Worm (Caenorhabditis elegans) whole organism, early embryonic: ENCODE data around the gene M60.4.

Experiments used
- B0310.2 ChIP-seq: sonication (generic microtip); optimal IDR thresholded peaks from 2 replicates; lab custom pipeline; 2016; ENCODE audit warnings: mild to moderate bottlenecking, missing genetic modification characterization, missing compliant biosample characterization
- F13C5.2 ChIP-seq: sonication (generic microtip); optimal IDR thresholded peaks from 2 replicates; lab custom pipeline; 2017; ENCODE audit warnings: mild to moderate bottlenecking, missing genetic modification characterization, inconsistent platforms, missing compliant biosample characterization
- aly-1 ChIP-seq: sonication (generic microtip); optimal IDR thresholded peaks from 2 replicates; lab custom pipeline; 2016; ENCODE audit warnings: missing genetic modification characterization, missing compliant biosample characterization
- ama-1 ChIP-seq: fragments of 150-350 bp; optimal IDR thresholded peaks from 2 replicates; lab custom pipeline; 2014
- ceh-13 ChIP-seq: fragments of 200-800 bp; sonication (Bioruptor generic); optimal IDR thresholded peaks from 2 replicates; lab custom pipeline; 2018; ENCODE audit warnings: mild to moderate bottlenecking, missing genetic modification characterization, missing compliant biosample characterization
- ceh-36 ChIP-seq: sonication (generic microtip); optimal IDR thresholded peaks from 2 replicates; lab custom pipeline; 2016; ENCODE audit warnings: missing genetic modification characterization, inconsistent platforms, missing compliant biosample characterization
- ets-7 ChIP-seq: sonication (generic microtip); optimal IDR thresholded peaks from 2 replicates; lab custom pipeline; 2016; ENCODE audit warnings: missing genotype, missing genetic modification characterization, missing compliant biosample characterization
- flt-1 ChIP-seq: fragments of 200-800 bp; sonication (Bioruptor generic); IDR thresholded peaks from 2 replicates; pipeline ENCODE4 v1.3.6; 2022; ENCODE audit warnings: missing genetic modification characterization, missing compliant biosample characterization
- hmbx-1 ChIP-seq: sonication (generic microtip); optimal IDR thresholded peaks from 2 replicates; lab custom pipeline; 2016; ENCODE audit warnings: mild to moderate bottlenecking, missing genetic modification characterization, missing compliant biosample characterization
- hmg-4 ChIP-seq: fragments of 200-800 bp; sonication (Bioruptor generic); optimal IDR thresholded peaks from 2 replicates; lab custom pipeline; 2018; ENCODE audit warnings: mild to moderate bottlenecking, missing genetic modification characterization, missing compliant biosample characterization
- hnd-1 ChIP-seq: sonication (generic microtip); optimal IDR thresholded peaks from 2 replicates; lab custom pipeline; 2016; ENCODE audit warnings: missing genetic modification characterization, missing compliant biosample characterization
- pes-1 ChIP-seq: fragments of 200-800 bp; sonication (Bioruptor generic); IDR thresholded peaks from 2 replicates; pipeline ENCODE4 v1.3.6; 2022; ENCODE audit warnings: missing genetic modification reagents, missing genetic modification characterization, missing compliant biosample characterization
- scrt-1 ChIP-seq: fragments of 200-800 bp; sonication (Bioruptor generic); IDR thresholded peaks from 2 replicates; pipeline ENCODE4 v1.3.6; 2022; ENCODE audit warnings: missing genetic modification characterization, missing compliant biosample characterization
- sea-1 ChIP-seq: fragments of 200-800 bp; sonication (Bioruptor generic); conservative IDR thresholded peaks from 2 replicates; pipeline ENCODE4 v1.3.6; 2022; ENCODE audit warnings: missing genetic modification characterization, missing compliant biosample characterization
- tbx-11 ChIP-seq: fragments of 200-800 bp; sonication (Bioruptor generic); IDR thresholded peaks from 2 replicates; pipeline ENCODE4 v1.3.6; 2022; ENCODE audit warnings: missing genetic modification characterization, missing compliant biosample characterization
- tbx-37 ChIP-seq: fragments of 200-800 bp; sonication (Bioruptor generic); conservative IDR thresholded peaks from 2 replicates; pipeline ENCODE4 v1.3.6; 2022; ENCODE audit warnings: missing genetic modification reagents, missing genetic modification characterization, missing compliant biosample characterization
- tra-4 ChIP-seq: sonication (generic microtip); optimal IDR thresholded peaks from 2 replicates; lab custom pipeline; 2017; ENCODE audit warnings: missing genetic modification characterization, missing compliant biosample characterization

M60.4 gene

ce11 chrX:8235994-8236393 is at the start of gene M60.4:
Gene M60.4, minus strand, starts transcription at chrX:8236314.
- TF ChIP-seq ceh-13 (GFP tag; lab: Kevin White, UChicago) (no peak), hmg-4 (GFP tag; lab: Kevin White, UChicago) (no peak), ceh-36 (tag; lab: Kevin White, UChicago) (no peak), sea-1 (no peak), tra-4 (no peak), flt-1 (GFP tag; lab: Robert Waterston, UW) (no peak), F13C5.2 (no peak), hnd-1 (tag; lab: Kevin White, UChicago) (no peak), pes-1 (no peak), ama-1 (lab: Kevin White, UChicago) (no peak), tbx-11 (GFP tag; lab: Robert Waterston, UW) (no peak)

- TF ChIP-seq B0310.2 (tag; lab: Kevin White, UChicago) (no peak), pes-1 (no peak), flt-1 (GFP tag; lab: Robert Waterston, UW) (no peak), hmg-4 (GFP tag; lab: Kevin White, UChicago) (no peak), tbx-11 (GFP tag; lab: Robert Waterston, UW) (no peak), tra-4 (no peak), aly-1 (tag; lab: Kevin White, UChicago) (no peak), sea-1 (no peak), tbx-37 (GFP tag; lab: Robert Waterston, UW) (no peak), ceh-13 (GFP tag; lab: Kevin White, UChicago) (no peak), ets-7 (tag; lab: Kevin White, UChicago) (no peak), scrt-1 (no peak), hmbx-1 (no peak), F13C5.2 (no peak), ama-1 (lab: Kevin White, UChicago) (no peak), ceh-36 (tag; lab: Kevin White, UChicago) (no peak)
Measured at ce11 chrX:8285169-8285796, 49.2 kb upstream of the M60.4 start, which contains the start of the genes fis-2 and F13B9.2. Gene fis-2, minus strand, starts transcription at chrX:8285219. Gene F13B9.2, plus strand, starts transcription at chrX:8285683.

- TF ChIP-seq B0310.2 (tag; lab: Kevin White, UChicago) (no peak), ceh-36 (tag; lab: Kevin White, UChicago) (no peak), scrt-1 (no peak), flt-1 (GFP tag; lab: Robert Waterston, UW) (no peak), aly-1 (tag; lab: Kevin White, UChicago) (no peak), tbx-11 (GFP tag; lab: Robert Waterston, UW) (no peak), hnd-1 (tag; lab: Kevin White, UChicago) (no peak), hmg-4 (GFP tag; lab: Kevin White, UChicago) (no peak), ets-7 (tag; lab: Kevin White, UChicago) (no peak), ceh-13 (GFP tag; lab: Kevin White, UChicago) (no peak), ama-1 (lab: Kevin White, UChicago) (no peak), sea-1 (no peak)
Measured at ce11 chrX:8284003-8284402, 47.9 kb upstream of the M60.4 start.

ce11 chrX:8276984-8277383 is 40.9 kb upstream of the M60.4 start:
- TF ChIP-seq pes-1 = no peak
- no peak for TF ChIP-seq hnd-1 (tag; lab: Kevin White, UChicago)
- no peak for TF ChIP-seq F13C5.2
- TF ChIP-seq scrt-1 = no peak
- TF ChIP-seq tbx-37 (GFP tag; lab: Robert Waterston, UW) = no peak
- TF ChIP-seq aly-1 (tag; lab: Kevin White, UChicago) = no peak
- no peak for TF ChIP-seq sea-1
- TF ChIP-seq hmbx-1 = no peak
- no peak for TF ChIP-seq tra-4

ce11 chrX:8276333-8276732 is 40.2 kb upstream of the M60.4 start:
- no peak for TF ChIP-seq tbx-37 (GFP tag; lab: Robert Waterston, UW)
- no peak for TF ChIP-seq tbx-11 (GFP tag; lab: Robert Waterston, UW)
- no peak for TF ChIP-seq sea-1
- TF ChIP-seq ceh-36 (tag; lab: Kevin White, UChicago) = no peak
- no peak for TF ChIP-seq ama-1 (lab: Kevin White, UChicago)
- TF ChIP-seq scrt-1 = no peak

- TF ChIP-seq F13C5.2 (no peak), tra-4 (no peak), tbx-11 (GFP tag; lab: Robert Waterston, UW) (no peak), flt-1 (GFP tag; lab: Robert Waterston, UW) (no peak), hnd-1 (tag; lab: Kevin White, UChicago) (no peak)
Measured at ce11 chrX:8274869-8275268, 38.8 kb upstream of the M60.4 start, which contains the start of gene ksr-1. Gene ksr-1, plus strand, starts transcription at chrX:8275169.

ce11 chrX:8273496-8273895 is 37.4 kb upstream of the M60.4 start:
- TF ChIP-seq B0310.2 (tag; lab: Kevin White, UChicago) (no peak), aly-1 (tag; lab: Kevin White, UChicago) (peak; percentile 5)

- TF ChIP-seq pes-1 (no peak), hnd-1 (tag; lab: Kevin White, UChicago) (no peak), B0310.2 (tag; lab: Kevin White, UChicago) (no peak), tbx-37 (GFP tag; lab: Robert Waterston, UW) (no peak), flt-1 (GFP tag; lab: Robert Waterston, UW) (no peak), tra-4 (no peak), ets-7 (tag; lab: Kevin White, UChicago) (no peak), aly-1 (tag; lab: Kevin White, UChicago) (no peak), scrt-1 (no peak), tbx-11 (GFP tag; lab: Robert Waterston, UW) (no peak), F13C5.2 (no peak), ceh-13 (GFP tag; lab: Kevin White, UChicago) (no peak), hmbx-1 (no peak), sea-1 (no peak), ama-1 (lab: Kevin White, UChicago) (no peak), ceh-36 (tag; lab: Kevin White, UChicago) (no peak), hmg-4 (GFP tag; lab: Kevin White, UChicago) (no peak)
Measured at ce11 chrX:8270971-8271553, 34.9 kb upstream of the M60.4 start, which contains the start of gene cutl-29. Gene cutl-29, minus strand, starts transcription at chrX:8271021.
